Comparison of ENCODE assay signal across 3 fruit fly cellular contexts in genomic region chr3L:11273444-11274141, dm6.
TF ChIP-seq lines count a peak whose summit lies in the region.

No protein-coding gene starts in this region.

- no peak for TF ChIP-seq CTCF in whole organism, embryonic (GFP tag; optimal IDR thresholded peaks at IDR 0.05; lab: Kevin White, UChicago)

TF ChIP-seq in whole organism, adult, 20 proteins besides CTCF, POLR2A, EP300 and RAD21:
- TF ChIP-seq Mnt (GFP tag; optimal IDR thresholded peaks at IDR 0.05; lab: Kevin White, UChicago): no peak
- no peak for TF ChIP-seq Clk (GFP tag; optimal IDR thresholded peaks at IDR 0.05; lab: Kevin White, UChicago)
- TF ChIP-seq CG33017 (tag; optimal IDR thresholded peaks at IDR 0.05; lab: Kevin White, UChicago): no peak
- TF ChIP-seq ovo (GFP tag; optimal IDR thresholded peaks at IDR 0.05; lab: Kevin White, UChicago): no peak
- TF ChIP-seq Crg-1 (GFP tag; optimal IDR thresholded peaks at IDR 0.05; lab: Kevin White, UChicago): no peak
- TF ChIP-seq CG7045 (GFP tag; optimal IDR thresholded peaks at IDR 0.05; lab: Kevin White, UChicago): peak; percentile 7
- peak; percentile 20 for TF ChIP-seq cic (GFP tag; optimal IDR thresholded peaks at IDR 0.05; lab: Kevin White, UChicago)
- peak; percentile 79 for TF ChIP-seq kay (GFP tag; lab: Kevin White, UChicago; ENCODE audit: borderline replicate concordance)
- TF ChIP-seq CG12768 (GFP tag; optimal IDR thresholded peaks at IDR 0.05; lab: Kevin White, UChicago): no peak
- TF ChIP-seq toe (GFP tag; optimal IDR thresholded peaks at IDR 0.05; lab: Kevin White, UChicago): no peak
- no peak for TF ChIP-seq pad (GFP tag; optimal IDR thresholded peaks at IDR 0.05; lab: Kevin White, UChicago)
- no peak for TF ChIP-seq CG1620 (GFP tag; optimal IDR thresholded peaks at IDR 0.05; lab: Kevin White, UChicago)

TF ChIP-seq in whole organism, embryonic, 481 proteins besides CTCF, POLR2A, EP300 and RAD21 (continues in another document):
- TF ChIP-seq CG8924 (tag; optimal IDR thresholded peaks at IDR 0.05; lab: Kevin White, UChicago): peak; percentile 51
- peak; percentile 22 for TF ChIP-seq CG10979 (tag; optimal IDR thresholded peaks at IDR 0.05; lab: Kevin White, UChicago)
- no peak for TF ChIP-seq sc (optimal IDR thresholded peaks at IDR 0.05; lab: Kevin White, UChicago)
- TF ChIP-seq sc (GFP tag; optimal IDR thresholded peaks at IDR 0.05; lab: Kevin White, UChicago): peak; percentile 42
- peak in 1 of 2 experiments; percentile 15 for TF ChIP-seq chif (GFP tag; optimal IDR thresholded peaks at IDR 0.05; lab: Kevin White, UChicago)
- no peak for TF ChIP-seq CG17186 (GFP tag; optimal IDR thresholded peaks at IDR 0.05; lab: Kevin White, UChicago)
- peak; percentile 14 for TF ChIP-seq kah (GFP tag; optimal IDR thresholded peaks at IDR 0.05; lab: Kevin White, UChicago)
- no peak for TF ChIP-seq pb (GFP tag; optimal IDR thresholded peaks at IDR 0.05; lab: Kevin White, UChicago)
- TF ChIP-seq lola (GFP tag; optimal IDR thresholded peaks at IDR 0.05; lab: Kevin White, UChicago): peak in 1 of 3 experiments; percentile 47
- peak; percentile 7 for TF ChIP-seq grau (tag; optimal IDR thresholded peaks at IDR 0.05; lab: Kevin White, UChicago)
- TF ChIP-seq CG15696 (tag; optimal IDR thresholded peaks at IDR 0.05; lab: Kevin White, UChicago): peak; percentile 58
- no peak for TF ChIP-seq nau (GFP tag; optimal IDR thresholded peaks at IDR 0.05; lab: Kevin White, UChicago)
- peak; percentile 7 for TF ChIP-seq CG3838 (GFP tag; optimal IDR thresholded peaks at IDR 0.05; lab: Kevin White, UChicago)
- peak; percentile 23; the same call in 1 of the 2 replicates for TF ChIP-seq sens-2 (GFP tag; IDR thresholded peaks at IDR 0.05; lab: Robert Waterston, UW)
- peak; percentile 61 for TF ChIP-seq grn (GFP tag; optimal IDR thresholded peaks at IDR 0.05; lab: Kevin White, UChicago)
- TF ChIP-seq Lhr (GFP tag; optimal IDR thresholded peaks at IDR 0.05; lab: Kevin White, UChicago): peak; percentile 3
- TF ChIP-seq Fer3 (tag; optimal IDR thresholded peaks at IDR 0.05; lab: Kevin White, UChicago): no peak
- TF ChIP-seq exex (tag; optimal IDR thresholded peaks at IDR 0.05; lab: Kevin White, UChicago): peak; percentile 36
- TF ChIP-seq emc (GFP tag; optimal IDR thresholded peaks at IDR 0.05; lab: Kevin White, UChicago): no peak
- TF ChIP-seq p53 (GFP tag; optimal IDR thresholded peaks at IDR 0.05; lab: Kevin White, UChicago): no peak
- TF ChIP-seq en (GFP tag; optimal IDR thresholded peaks at IDR 0.05; lab: Kevin White, UChicago): peak; percentile 4
- no peak for TF ChIP-seq luna (GFP tag; optimal IDR thresholded peaks at IDR 0.05; lab: Kevin White, UChicago)
- peak; percentile 45 for TF ChIP-seq Kr (GFP tag; optimal IDR thresholded peaks at IDR 0.05; lab: Kevin White, UChicago)
- TF ChIP-seq fd64A (GFP tag; optimal IDR thresholded peaks at IDR 0.05; lab: Kevin White, UChicago): peak; percentile 36
- TF ChIP-seq CG11695 (GFP tag; IDR thresholded peaks at IDR 0.05; lab: Robert Waterston, UW): no peak
- peak; percentile 4 for TF ChIP-seq CG2712 (tag; optimal IDR thresholded peaks at IDR 0.05; lab: Kevin White, UChicago)
- peak; percentile 17 for TF ChIP-seq unpg (GFP tag; optimal IDR thresholded peaks at IDR 0.05; lab: Kevin White, UChicago)
- no peak for TF ChIP-seq CG10274 (GFP tag; optimal IDR thresholded peaks at IDR 0.05; lab: Kevin White, UChicago)
- peak; percentile 41 for TF ChIP-seq CG7271 (tag; optimal IDR thresholded peaks at IDR 0.05; lab: Kevin White, UChicago)
- TF ChIP-seq Vsx1 (GFP tag; optimal IDR thresholded peaks at IDR 0.05; lab: Kevin White, UChicago): peak; percentile 71
- TF ChIP-seq CG15011 (GFP tag; optimal IDR thresholded peaks at IDR 0.05; lab: Kevin White, UChicago): no peak
- no peak for TF ChIP-seq D (optimal IDR thresholded peaks at IDR 0.05; lab: Kevin White, UChicago)
- TF ChIP-seq D (GFP tag; optimal IDR thresholded peaks at IDR 0.05; lab: Kevin White, UChicago): peak; percentile 39
- TF ChIP-seq Sox100B (GFP tag; optimal IDR thresholded peaks at IDR 0.05; lab: Kevin White, UChicago): peak; percentile 48
- peak in 1 of 2 experiments; percentile 30 for TF ChIP-seq eve (GFP tag; optimal IDR thresholded peaks at IDR 0.05; lab: Kevin White, UChicago)
- TF ChIP-seq CG10209 (GFP tag; optimal IDR thresholded peaks at IDR 0.05; lab: Kevin White, UChicago): peak; percentile 10
- peak; percentile 9 for TF ChIP-seq CG12236 (GFP tag; optimal IDR thresholded peaks at IDR 0.05; lab: Kevin White, UChicago)
- no peak for TF ChIP-seq cas (GFP tag; IDR thresholded peaks at IDR 0.05; lab: Robert Waterston, UW)
- no peak for TF ChIP-seq HmgD (GFP tag; optimal IDR thresholded peaks at IDR 0.05; lab: Kevin White, UChicago)
- TF ChIP-seq CG15479 (GFP tag; optimal IDR thresholded peaks at IDR 0.05; lab: Kevin White, UChicago): peak; percentile 51
- TF ChIP-seq PHDP (tag; optimal IDR thresholded peaks at IDR 0.05; lab: Kevin White, UChicago): peak; percentile 10

TF ChIP-seq in whole organism, prepupa, 60 proteins besides CTCF, POLR2A, EP300 and RAD21:
- TF ChIP-seq fd85E (GFP tag; optimal IDR thresholded peaks at IDR 0.05; lab: Kevin White, UChicago) (no peak), fkh (GFP tag; optimal IDR thresholded peaks at IDR 0.05; lab: Kevin White, UChicago) (peak; percentile 63), cyc (GFP tag; optimal IDR thresholded peaks at IDR 0.05; lab: Kevin White, UChicago) (no peak), vri (GFP tag; optimal IDR thresholded peaks at IDR 0.05; lab: Kevin White, UChicago) (peak; percentile 39)
